Worm (Caenorhabditis elegans): ENCODE measurements around the gene C10E2.5.
A peak's percentile ranks its signal among the peaks of the same experiment; 100 is the strongest.

The C10E2.5 gene

ce11 chrX:16724954-16725353, 29.4 kb downstream of the C10E2.5 start:
- TF ChIP-seq nhr-71 (tag; optimal IDR thresholded peaks at IDR 0.05) = peak; percentile 53
- TF ChIP-seq unc-62 (GFP tag; optimal IDR thresholded peaks at IDR 0.05) = no peak
- TF ChIP-seq nhr-12 (tag; optimal IDR thresholded peaks at IDR 0.05) = no peak
- no peak for TF ChIP-seq Y116A8C.19 (tag; optimal IDR thresholded peaks at IDR 0.05; ENCODE audit: borderline replicate concordance)
- no peak for TF ChIP-seq pax-3 (tag; optimal IDR thresholded peaks at IDR 0.05)
- no peak for TF ChIP-seq nhr-47 (tag; optimal IDR thresholded peaks at IDR 0.05)
- TF ChIP-seq nhr-19 (GFP tag; conservative IDR thresholded peaks at IDR 0.05) = no peak
- no peak for TF ChIP-seq alr-1 (tag; optimal IDR thresholded peaks at IDR 0.05; ENCODE audit: borderline replicate concordance)
- TF ChIP-seq ceh-82 (tag; optimal IDR thresholded peaks at IDR 0.05) = no peak
- TF ChIP-seq hlh-4 (tag; optimal IDR thresholded peaks at IDR 0.05) = no peak
- no peak for TF ChIP-seq pqm-1 (tag; optimal IDR thresholded peaks at IDR 0.05)
- TF ChIP-seq vab-15 (tag; optimal IDR thresholded peaks at IDR 0.05) = no peak
- no peak for TF ChIP-seq nhr-76 (tag; optimal IDR thresholded peaks at IDR 0.05)
- no peak for TF ChIP-seq nhr-84 (tag; optimal IDR thresholded peaks at IDR 0.05)
- TF ChIP-seq efl-3 (GFP tag; optimal IDR thresholded peaks at IDR 0.05) = no peak
- no peak for TF ChIP-seq grh-1 (GFP tag; IDR thresholded peaks at IDR 0.05)
- TF ChIP-seq hpl-2 (GFP tag; optimal IDR thresholded peaks at IDR 0.05) = no peak
- TF ChIP-seq fkh-8 (tag; optimal IDR thresholded peaks at IDR 0.05) = no peak
- no peak for TF ChIP-seq xbp-1 (tag; optimal IDR thresholded peaks at IDR 0.05)
- no peak for TF ChIP-seq unc-86 (tag; optimal IDR thresholded peaks at IDR 0.05)
- TF ChIP-seq rnt-1 (tag; optimal IDR thresholded peaks at IDR 0.05) = no peak
- no peak for TF ChIP-seq unc-98 (GFP tag; IDR thresholded peaks at IDR 0.05)
- TF ChIP-seq C04F5.9 (tag; optimal IDR thresholded peaks at IDR 0.05) = no peak
- no peak for TF ChIP-seq nhr-77 (tag; optimal IDR thresholded peaks at IDR 0.05)
- TF ChIP-seq ceh-8 (GFP tag; optimal IDR thresholded peaks at IDR 0.05) = no peak
- TF ChIP-seq fkh-10 (GFP tag; optimal IDR thresholded peaks at IDR 0.05) = no peak
- no peak for TF ChIP-seq sptf-1 (tag; optimal IDR thresholded peaks at IDR 0.05)
- no peak for TF ChIP-seq mab-9 (GFP tag; IDR thresholded peaks at IDR 0.05)
- no peak for TF ChIP-seq ceh-90 (tag; optimal IDR thresholded peaks at IDR 0.05)
- TF ChIP-seq tlp-1 (tag; optimal IDR thresholded peaks at IDR 0.05) = no peak
- no peak for TF ChIP-seq lin-15B (tag; optimal IDR thresholded peaks at IDR 0.05)
- peak; percentile 17 for TF ChIP-seq tbx-2 (tag; optimal IDR thresholded peaks at IDR 0.05)
- TF ChIP-seq lir-3 (tag; optimal IDR thresholded peaks at IDR 0.05; ENCODE audit: poor library complexity) = no peak
- no peak for TF ChIP-seq hlh-17 (GFP tag; optimal IDR thresholded peaks at IDR 0.05; ENCODE audit: borderline replicate concordance)
- TF ChIP-seq ets-5 (GFP tag; IDR thresholded peaks at IDR 0.05) = no peak
- TF ChIP-seq egl-13 (tag; optimal IDR thresholded peaks at IDR 0.05) = no peak
- peak; percentile 13 for TF ChIP-seq snu-23 (GFP tag; optimal IDR thresholded peaks at IDR 0.05)
- TF ChIP-seq ztf-11 (tag; optimal IDR thresholded peaks at IDR 0.05) = no peak
- TF ChIP-seq ceh-63 (GFP tag; optimal IDR thresholded peaks at IDR 0.05) = no peak
- no peak for TF ChIP-seq aly-2 (tag; optimal IDR thresholded peaks at IDR 0.05)
- TF ChIP-seq unc-130 (tag; optimal IDR thresholded peaks at IDR 0.05) = peak; percentile 1
- no peak for TF ChIP-seq jun-1 (tag; optimal IDR thresholded peaks at IDR 0.05)
- no peak for TF ChIP-seq zip-4 (GFP tag; optimal IDR thresholded peaks at IDR 0.05)
- no peak for TF ChIP-seq lsy-2 (tag; optimal IDR thresholded peaks at IDR 0.05)
- no peak for TF ChIP-seq lin-39 (tag; optimal IDR thresholded peaks at IDR 0.05)
- no peak for TF ChIP-seq zag-1 (tag; optimal IDR thresholded peaks at IDR 0.05)
- TF ChIP-seq skn-1 (tag; optimal IDR thresholded peaks at IDR 0.05) = no peak
- no peak for TF ChIP-seq nhr-11 (tag; optimal IDR thresholded peaks at IDR 0.05)
- no peak for TF ChIP-seq fos-1 (tag; optimal IDR thresholded peaks at IDR 0.05)
- TF ChIP-seq mdl-1 (tag; optimal IDR thresholded peaks at IDR 0.05) = peak in 1 of 2 experiments; percentile 45
- TF ChIP-seq swsn-7 (tag; optimal IDR thresholded peaks at IDR 0.05) = no peak
- no peak for TF ChIP-seq sup-37 (GFP tag; optimal IDR thresholded peaks at IDR 0.05)
- TF ChIP-seq ces-1 (GFP tag; optimal IDR thresholded peaks at IDR 0.05) = no peak
- TF ChIP-seq snpc-4 (tag; optimal IDR thresholded peaks at IDR 0.05) = no peak
